Worm (Caenorhabditis elegans) whole organism, midembryonic: Measurements from ENCODE around the gene K03A1.4.

Experiments used
- T22C8.4 ChIP-seq: fragments of 200-800 bp; sonication (Bioruptor generic); IDR thresholded peaks from 2 replicates; pipeline ENCODE4 v1.3.6; 2022; ENCODE audit warnings: missing genetic modification characterization, missing compliant biosample characterization
- cog-1 ChIP-seq: sonication (generic microtip); optimal IDR thresholded peaks from 2 replicates; lab custom pipeline; 2016; ENCODE audit warnings: missing genetic modification characterization, missing compliant biosample characterization
- flt-1 ChIP-seq: fragments of 200-800 bp; sonication (Bioruptor generic); IDR thresholded peaks from 2 replicates; pipeline ENCODE4 v1.3.6; 2022; ENCODE audit warnings: missing genetic modification characterization, missing compliant biosample characterization
- klf-2 ChIP-seq: fragments of 200-800 bp; sonication (Bioruptor generic); conservative IDR thresholded peaks from 2 replicates; pipeline ENCODE4 v1.3.6; 2022; ENCODE audit warnings: missing genetic modification reagents, missing genetic modification characterization, missing compliant biosample characterization
- med-1 ChIP-seq: sonication (generic microtip); optimal IDR thresholded peaks from 2 replicates; lab custom pipeline; 2017; ENCODE audit warnings: missing genetic modification characterization, mild to moderate bottlenecking, missing compliant biosample characterization, antibody characterized with exemption, missing genetic modification reagents; ENCODE audit not compliant: insufficient read depth
- ref-1 ChIP-seq: fragments of 200-800 bp; sonication (Bioruptor generic); conservative IDR thresholded peaks from 2 replicates; pipeline ENCODE4 v1.3.6; 2022; ENCODE audit warnings: missing genetic modification reagents, missing genetic modification characterization, missing compliant biosample characterization
- tab-1 ChIP-seq: fragments of 200-800 bp; sonication (Bioruptor generic); IDR thresholded peaks from 2 replicates; pipeline ENCODE4 v1.3.6; 2022; ENCODE audit warnings: missing genetic modification characterization, missing compliant biosample characterization
- ztf-23 ChIP-seq: fragments of 200-800 bp; sonication (Bioruptor generic); IDR thresholded peaks from 2 replicates; pipeline ENCODE4 v1.3.6; 2022; ENCODE audit warnings: missing genetic modification reagents, missing genetic modification characterization, missing compliant biosample characterization
- ztf-29 ChIP-seq: fragments of 200-800 bp; sonication (Bioruptor generic); IDR thresholded peaks from 2 replicates; pipeline ENCODE4 v1.3.6; 2022; ENCODE audit warnings: missing genetic modification reagents, missing genetic modification characterization, missing compliant biosample characterization

Gene K03A1.4

DNA sequence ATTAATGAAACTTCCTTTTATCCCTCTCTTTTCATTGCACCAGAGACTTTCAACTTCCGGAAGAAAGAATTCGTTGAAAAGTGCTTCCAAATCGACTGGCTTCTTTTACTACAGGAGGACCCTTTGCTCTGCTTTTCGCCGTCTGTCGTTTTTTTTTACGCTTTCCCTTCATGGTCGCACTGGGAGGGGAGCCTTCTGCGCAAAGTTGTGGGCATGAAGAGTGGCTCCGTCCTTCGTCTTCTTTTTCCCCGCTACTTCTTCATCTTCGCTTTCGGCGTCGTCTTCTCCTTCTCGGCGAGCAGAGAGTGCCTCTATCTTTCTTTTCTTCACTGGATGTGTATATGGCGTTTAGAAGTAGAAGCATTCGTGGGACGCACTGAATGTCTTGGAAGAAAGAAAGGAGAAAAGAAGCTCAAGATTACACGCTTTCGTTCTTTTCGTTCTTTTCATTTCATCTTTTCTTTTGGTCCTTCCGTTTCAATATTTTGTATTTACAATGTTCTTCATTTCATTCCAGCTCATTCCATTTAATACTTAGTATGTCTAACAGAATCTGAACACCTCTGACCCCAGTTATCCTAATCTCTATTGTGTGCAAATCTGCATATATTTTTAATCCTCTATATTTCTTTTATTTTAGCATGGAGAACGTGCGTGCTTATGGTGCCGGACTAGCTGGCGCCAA lies 28.6 kb upstream of the K03A1.4 start, which contains the start of gene sng-1:
Gene sng-1 (plus strand): TSS at position 635 of the 685 bp plus-strand sequence.
- no peak for TF ChIP-seq cog-1

DNA sequence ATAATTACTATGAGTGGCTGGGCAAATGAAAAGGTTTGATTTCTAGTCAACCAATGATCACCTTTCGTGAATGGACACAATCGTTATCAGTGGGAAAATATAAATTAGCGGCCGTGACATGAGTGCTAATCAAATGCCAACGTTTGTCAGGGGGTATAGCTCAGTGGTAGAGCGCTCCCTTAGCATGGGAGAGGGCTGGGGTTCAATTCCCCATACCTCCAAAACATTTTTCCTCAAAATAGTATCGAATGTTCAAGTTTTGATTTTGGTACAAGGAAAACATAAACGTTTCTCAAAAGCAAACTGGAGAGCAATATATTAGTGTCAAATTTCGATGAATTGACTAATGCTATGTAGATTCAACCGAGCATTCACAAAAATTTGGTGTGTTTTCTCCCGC lies 25.1 kb upstream of the K03A1.4 start:
- TF ChIP-seq med-1 (no peak), flt-1 (GFP tag; lab: Robert Waterston, UW) (no peak), T22C8.4 (no peak), ztf-23 (GFP tag; lab: Robert Waterston, UW) (peak; percentile 56; the same call in 1 of the 2 replicates), tab-1 (peak; percentile 65; the same call in 1 of the 2 replicates), ref-1 (GFP tag; lab: Robert Waterston, UW) (0 out of 2 replicates have a peak, but pooled peaks have one; percentile 52), ztf-29 (GFP tag; lab: Robert Waterston, UW) (no peak), klf-2 (GFP tag; lab: Robert Waterston, UW) (no peak)

DNA sequence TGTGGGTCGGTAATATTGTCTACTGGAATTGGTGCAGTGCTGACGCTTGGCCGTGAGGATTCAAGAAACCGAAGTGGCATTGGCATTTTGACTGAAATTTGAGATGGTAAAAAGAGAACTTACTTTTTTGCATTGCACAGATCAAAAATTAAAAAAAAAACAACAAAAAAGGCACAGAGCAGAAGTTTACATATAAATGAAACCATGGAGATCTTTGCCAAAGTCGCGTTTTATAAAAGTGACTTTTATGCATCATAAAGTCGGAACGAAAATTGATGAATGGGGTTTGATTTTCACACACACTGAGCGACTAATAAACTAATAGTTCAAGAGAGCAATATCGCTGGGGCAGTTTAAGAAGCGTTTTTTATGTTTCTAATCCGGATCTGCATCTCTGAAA lies 23.8 kb upstream of the K03A1.4 start, which contains the start of gene T08A9.13:
Gene T08A9.13 (minus strand): TSS at position 101 of the 400 bp plus-strand sequence.
- TF ChIP-seq tab-1 (no peak), klf-2 (GFP tag; lab: Robert Waterston, UW) (no peak), ztf-23 (GFP tag; lab: Robert Waterston, UW) (no peak), med-1 (no peak), ztf-29 (GFP tag; lab: Robert Waterston, UW) (no peak), flt-1 (GFP tag; lab: Robert Waterston, UW) (no peak), T22C8.4 (no peak), cog-1 (no peak), ref-1 (GFP tag; lab: Robert Waterston, UW) (no peak)

DNA sequence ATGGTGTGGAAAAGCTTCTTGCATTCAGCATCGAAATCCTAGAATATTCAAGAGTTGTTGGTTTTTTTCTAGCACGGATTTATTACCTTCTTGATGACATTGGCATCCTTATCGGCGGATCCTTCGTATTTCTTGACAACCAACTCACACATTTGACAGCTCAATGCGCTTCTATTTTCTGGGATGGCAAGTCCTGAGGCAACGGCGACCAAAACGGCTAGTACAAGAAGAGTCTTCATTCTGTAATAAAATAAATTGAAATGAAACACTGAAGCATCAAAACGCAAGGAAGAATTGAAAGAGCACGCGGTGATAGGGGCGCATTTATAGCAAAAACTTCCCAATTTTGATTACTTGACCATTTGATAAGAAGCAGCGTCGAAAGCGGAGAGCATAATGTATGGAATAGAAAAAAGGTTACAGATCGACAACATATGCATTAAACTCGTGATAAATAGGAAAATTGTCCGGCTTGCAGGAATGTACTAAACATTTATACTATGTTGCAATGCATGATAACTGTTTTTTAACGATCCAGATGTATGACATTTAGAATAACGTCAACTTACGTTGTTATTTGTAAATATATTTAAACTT lies 21.7 kb upstream of the K03A1.4 start, which contains the start of gene spp-5:
Gene spp-5 (minus strand): TSS at position 240 of the 597 bp plus-strand sequence.
- no peak for TF ChIP-seq ref-1 (GFP tag; lab: Robert Waterston, UW)
- TF ChIP-seq cog-1 = no peak
- no peak for TF ChIP-seq tab-1
- no peak for TF ChIP-seq ztf-23 (GFP tag; lab: Robert Waterston, UW)
- TF ChIP-seq ztf-29 (GFP tag; lab: Robert Waterston, UW) = no peak
- TF ChIP-seq flt-1 (GFP tag; lab: Robert Waterston, UW) = no peak
- no peak for TF ChIP-seq T22C8.4
- no peak for TF ChIP-seq klf-2 (GFP tag; lab: Robert Waterston, UW)
- TF ChIP-seq med-1 = no peak

DNA sequence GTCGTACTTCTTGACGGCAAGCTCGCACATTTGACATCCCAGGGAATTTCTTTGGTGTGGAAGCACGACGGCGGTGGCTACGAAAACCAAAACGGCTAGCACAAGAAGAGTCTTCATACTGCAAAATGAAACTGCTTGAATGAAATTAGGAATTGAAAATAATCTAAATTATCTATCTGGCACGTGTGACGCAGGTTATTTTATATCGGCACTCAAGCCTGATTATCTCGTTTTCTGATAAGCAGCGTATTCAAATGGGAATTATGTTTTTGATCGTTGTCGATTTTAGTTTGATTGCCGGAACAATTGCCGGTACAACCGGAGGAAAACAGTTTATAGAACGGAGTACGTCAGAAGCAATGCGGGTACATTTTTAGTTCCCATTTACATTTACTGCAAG lies 20.1 kb upstream of the K03A1.4 start, which contains the start of gene spp-4:
Gene spp-4 (minus strand): TSS at position 118 of the 400 bp plus-strand sequence.
- TF ChIP-seq tab-1 (no peak), flt-1 (GFP tag; lab: Robert Waterston, UW) (no peak), T22C8.4 (no peak), cog-1 (no peak), med-1 (no peak), ref-1 (GFP tag; lab: Robert Waterston, UW) (no peak), klf-2 (GFP tag; lab: Robert Waterston, UW) (no peak), ztf-23 (GFP tag; lab: Robert Waterston, UW) (no peak), ztf-29 (GFP tag; lab: Robert Waterston, UW) (no peak)

DNA sequence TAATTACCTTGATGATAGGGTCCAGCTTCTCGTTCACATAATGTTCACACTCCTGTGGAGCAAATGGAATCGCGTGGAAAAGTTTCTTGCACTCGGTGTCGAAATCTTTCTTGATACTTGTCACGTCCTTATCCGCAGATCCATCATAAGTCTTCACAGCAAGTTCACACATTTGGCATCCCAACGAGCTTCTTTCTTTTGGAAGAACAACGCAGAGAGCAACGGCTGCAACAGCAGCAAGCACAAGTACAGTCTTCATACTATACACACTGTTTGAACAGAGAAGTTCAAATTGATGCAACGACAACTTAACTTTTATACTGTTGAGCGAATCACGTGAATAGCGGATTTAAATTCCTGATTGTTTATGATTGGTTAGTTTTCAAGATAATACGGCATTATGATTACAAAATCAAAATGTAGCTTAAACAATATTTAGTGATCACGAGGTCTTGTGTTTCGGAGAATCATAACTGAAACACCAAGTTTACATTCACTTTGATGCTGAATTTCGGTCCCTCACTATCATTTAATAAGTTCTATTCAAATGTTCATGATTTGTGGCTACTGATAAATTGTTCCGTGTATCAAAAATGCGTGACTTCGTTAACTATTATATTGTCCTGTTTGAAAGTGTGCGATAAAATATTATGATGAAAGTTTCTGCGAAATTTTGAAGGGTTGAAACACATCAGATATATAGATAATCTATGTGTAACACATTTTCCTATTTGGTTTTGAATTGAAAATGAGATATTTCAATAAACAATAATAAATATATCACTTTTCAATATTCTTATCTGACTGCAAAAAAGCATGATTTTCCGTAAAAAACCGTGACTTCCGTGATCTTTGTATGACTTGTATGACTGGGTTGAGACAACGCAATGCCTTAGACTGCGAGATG lies 18.2 kb upstream of the K03A1.4 start, which contains the start of the genes spp-2 and spp-6:
Gene spp-2 (minus strand): TSS at position 334 of the 907 bp plus-strand sequence.
Gene spp-6 (plus strand): TSS at position 857 of the 907 bp plus-strand sequence.
- TF ChIP-seq cog-1 (no peak), ztf-23 (GFP tag; lab: Robert Waterston, UW) (no peak), ztf-29 (GFP tag; lab: Robert Waterston, UW) (no peak), flt-1 (GFP tag; lab: Robert Waterston, UW) (no peak), T22C8.4 (no peak)

DNA sequence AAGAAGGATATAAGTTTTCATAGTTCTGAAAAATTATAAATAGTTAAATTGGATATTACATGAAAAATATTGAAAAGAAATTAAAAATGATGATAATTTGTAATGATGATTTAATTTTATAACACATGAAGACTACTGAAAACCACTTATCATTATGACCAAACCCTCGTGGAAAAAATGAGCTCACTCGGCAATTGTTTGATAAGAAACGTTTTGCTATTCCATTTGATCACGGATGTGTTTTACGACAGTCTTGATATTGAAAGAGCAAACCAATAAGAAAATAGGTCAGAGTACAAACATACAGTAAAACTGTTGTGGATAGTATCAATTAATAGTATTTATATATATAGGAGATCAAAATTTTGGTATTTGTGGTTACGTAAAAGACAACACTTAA lies 16.8 kb upstream of the K03A1.4 start, which contains the start of gene spp-3:
Gene spp-3 (minus strand): TSS at position 25 of the 400 bp plus-strand sequence.
- no peak for TF ChIP-seq cog-1
- TF ChIP-seq flt-1 (GFP tag; lab: Robert Waterston, UW) = no peak
- no peak for TF ChIP-seq ztf-29 (GFP tag; lab: Robert Waterston, UW)
- no peak for TF ChIP-seq ref-1 (GFP tag; lab: Robert Waterston, UW)
- no peak for TF ChIP-seq med-1
- no peak for TF ChIP-seq T22C8.4

DNA sequence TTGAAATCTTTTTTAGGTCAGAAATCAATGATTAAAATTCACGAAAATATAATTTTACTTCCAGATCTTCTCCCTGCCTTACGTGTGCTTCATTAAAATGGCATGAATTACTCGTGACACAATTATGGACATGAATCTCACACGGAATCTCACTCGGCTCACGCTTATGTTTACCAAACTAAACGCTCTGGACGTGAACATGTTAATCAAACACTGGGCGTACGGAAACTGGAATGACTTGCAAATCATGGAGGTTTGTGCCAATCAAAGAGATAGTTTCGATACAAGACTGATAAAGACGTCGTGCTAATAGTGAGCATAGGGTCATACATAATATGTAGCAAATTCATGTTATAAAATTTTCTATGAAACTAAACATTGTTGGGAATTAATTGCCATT lies 16.0 kb upstream of the K03A1.4 start:
- no peak for TF ChIP-seq med-1
- TF ChIP-seq T22C8.4 = no peak
- no peak for TF ChIP-seq klf-2 (GFP tag; lab: Robert Waterston, UW)
- no peak for TF ChIP-seq ref-1 (GFP tag; lab: Robert Waterston, UW)
- no peak for TF ChIP-seq flt-1 (GFP tag; lab: Robert Waterston, UW)
- no peak for TF ChIP-seq ztf-29 (GFP tag; lab: Robert Waterston, UW)
- TF ChIP-seq cog-1 = no peak
- TF ChIP-seq tab-1 = no peak
- no peak for TF ChIP-seq ztf-23 (GFP tag; lab: Robert Waterston, UW)

DNA sequence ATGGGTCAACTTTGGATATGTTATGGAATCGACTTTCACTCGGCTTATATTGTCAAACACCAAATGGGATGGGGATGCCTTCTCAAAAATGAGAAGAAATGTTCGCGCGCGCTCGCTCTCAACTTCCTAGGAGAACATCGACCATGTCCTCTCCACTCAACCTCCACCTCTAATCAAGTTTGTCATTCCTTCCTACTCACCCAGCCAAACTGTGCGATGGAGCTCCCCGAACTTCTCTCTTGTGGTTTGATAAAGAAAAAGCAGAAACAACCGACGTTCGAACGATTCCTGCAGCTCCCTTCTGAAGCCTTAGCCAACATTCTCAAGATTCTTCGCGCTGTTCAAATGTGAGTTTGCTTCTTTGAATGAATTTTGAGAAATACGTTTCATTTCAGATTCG lies 14.7 kb upstream of the K03A1.4 start:
- TF ChIP-seq tab-1 (no peak), ztf-23 (GFP tag; lab: Robert Waterston, UW) (no peak), cog-1 (no peak), klf-2 (GFP tag; lab: Robert Waterston, UW) (no peak), ztf-29 (GFP tag; lab: Robert Waterston, UW) (no peak), ref-1 (GFP tag; lab: Robert Waterston, UW) (no peak), flt-1 (GFP tag; lab: Robert Waterston, UW) (no peak), med-1 (no peak), T22C8.4 (no peak)
